Fruit fly (Drosophila melanogaster): ENCODE results near the gene Axs.

The Axs gene

DNA sequence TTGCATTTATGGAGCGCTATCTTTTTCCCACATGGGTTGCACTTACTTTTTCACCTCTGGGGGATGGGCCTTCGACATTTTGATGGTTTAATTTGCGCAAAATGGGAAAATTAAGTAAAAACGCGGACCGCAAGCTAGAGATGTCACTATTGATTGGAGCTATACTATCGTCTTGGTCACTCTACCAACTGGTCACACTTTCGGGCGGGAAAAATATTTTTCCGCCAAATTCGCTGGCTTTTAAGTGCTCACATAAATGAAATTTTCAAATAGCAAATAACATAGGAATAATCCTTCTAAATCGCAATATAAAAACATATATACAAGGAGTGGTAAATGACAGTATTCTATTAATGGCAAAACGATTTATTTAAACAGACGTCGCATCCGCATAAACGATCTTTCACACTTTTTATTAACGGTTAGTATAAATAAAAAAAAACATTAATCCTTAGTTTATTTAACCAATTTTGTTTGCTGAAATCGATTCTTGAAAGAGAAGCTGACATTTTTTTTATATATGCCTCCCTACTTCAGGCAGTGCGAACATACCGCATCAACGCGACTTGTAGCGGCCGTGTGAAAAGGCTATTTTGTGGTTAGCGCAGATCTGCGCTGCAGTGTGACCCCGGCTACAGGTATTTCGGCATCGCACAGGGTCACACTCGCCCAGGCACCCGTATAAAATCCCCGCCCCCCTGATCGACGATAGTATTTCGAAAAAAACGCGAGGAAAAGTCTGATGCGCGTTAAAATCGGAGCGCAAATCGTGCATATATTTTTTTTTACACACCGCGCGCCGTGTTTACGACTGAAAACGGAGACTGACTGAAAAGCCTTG is 43.2 kb downstream of the Axs start, which contains the start of the genes SNRPG and mthl1 (continued):
- TF ChIP-seq Jarid2 (GFP tag; optimal IDR thresholded peaks at IDR 0.05) (peak; percentile 95), Hand (GFP tag; optimal IDR thresholded peaks at IDR 0.05) (no peak), CG18262 (tag; optimal IDR thresholded peaks at IDR 0.05) (peak; percentile 63), CG14710 (tag; optimal IDR thresholded peaks at IDR 0.05) (peak; percentile 100), CG13424 (tag; optimal IDR thresholded peaks at IDR 0.05) (peak; percentile 72), Rfx (GFP tag; IDR thresholded peaks at IDR 0.05) (peak; percentile 96), CG2678 (tag; optimal IDR thresholded peaks at IDR 0.05) (peak; percentile 78), grau (tag; optimal IDR thresholded peaks at IDR 0.05) (peak; percentile 67), Dfd (GFP tag; optimal IDR thresholded peaks at IDR 0.05) (peak in 1 of 2 experiments; percentile 65), gcm2 (GFP tag; optimal IDR thresholded peaks at IDR 0.05) (peak; percentile 41), wor (GFP tag; IDR thresholded peaks at IDR 0.05) (peak; percentile 86), tgo (GFP tag; IDR thresholded peaks at IDR 0.05) (peak; percentile 92), cad (GFP tag; optimal IDR thresholded peaks at IDR 0.05) (no peak), H15 (GFP tag; IDR thresholded peaks at IDR 0.05) (peak; percentile 91), CG3726 (GFP tag; IDR thresholded peaks at IDR 0.05) (peak; percentile 91), CG12391 (tag; optimal IDR thresholded peaks at IDR 0.05) (peak; percentile 80), CG8765 (GFP tag; IDR thresholded peaks at IDR 0.05) (peak; percentile 90), CG10462 (GFP tag; optimal IDR thresholded peaks at IDR 0.05) (peak; percentile 38), CG15696 (tag; optimal IDR thresholded peaks at IDR 0.05) (peak; percentile 49), NfI (GFP tag; optimal IDR thresholded peaks at IDR 0.05) (peak; percentile 79), CG9609 (GFP tag; optimal IDR thresholded peaks at IDR 0.05) (peak; percentile 80), CG12236 (GFP tag; optimal IDR thresholded peaks at IDR 0.05) (no peak), CG17328 (GFP tag; IDR thresholded peaks at IDR 0.05) (peak; percentile 88), dati (GFP tag; IDR thresholded peaks at IDR 0.05) (peak; percentile 89), CG6854 (GFP tag; optimal IDR thresholded peaks at IDR 0.05) (no peak), CG14014 (GFP tag; IDR thresholded peaks at IDR 0.05) (peak; percentile 94), hkb (optimal IDR thresholded peaks at IDR 0.05) (peak; percentile 11), hkb (GFP tag; IDR thresholded peaks at IDR 0.05) (peak; percentile 82), Nf-YC (tag; optimal IDR thresholded peaks at IDR 0.05) (peak; percentile 46), ATbp (GFP tag; optimal IDR thresholded peaks at IDR 0.05) (no peak), Dbx (GFP tag; IDR thresholded peaks at IDR 0.05) (peak; percentile 94), Mes4 (GFP tag; optimal IDR thresholded peaks at IDR 0.05) (peak; percentile 32), bsh (GFP tag; optimal IDR thresholded peaks at IDR 0.05) (peak in 1 of 2 experiments; percentile 64), Atf3 (GFP tag; optimal IDR thresholded peaks at IDR 0.05) (peak; percentile 64), CG6272 (GFP tag; IDR thresholded peaks at IDR 0.05) (peak; percentile 90), lov (optimal IDR thresholded peaks at IDR 0.05) (no peak), lov (GFP tag; IDR thresholded peaks at IDR 0.05) (peak; percentile 74; the same call in 1 of the 3 replicates), dan (GFP tag; IDR thresholded peaks at IDR 0.05) (peak; percentile 61; the same call in 1 of the 2 replicates), NK7.1 (GFP tag; optimal IDR thresholded peaks at IDR 0.05) (peak; percentile 58), sug (tag; optimal IDR thresholded peaks at IDR 0.05) (peak; percentile 43), Stat92E (GFP tag; optimal IDR thresholded peaks at IDR 0.05) (no peak), esg (GFP tag; conservative IDR thresholded peaks at IDR 0.05) (peak; percentile 94), CG7271 (tag; optimal IDR thresholded peaks at IDR 0.05) (no peak), CG14965 (GFP tag; optimal IDR thresholded peaks at IDR 0.05; ENCODE audit: borderline replicate concordance) (no peak), CG8924 (tag; optimal IDR thresholded peaks at IDR 0.05) (peak; percentile 36), CkIIα-i1 (GFP tag; IDR thresholded peaks at IDR 0.05) (peak; percentile 68; the same call in 1 of the 2 replicates), Hmr (GFP tag; optimal IDR thresholded peaks at IDR 0.05) (peak; percentile 82), CG5245 (GFP tag; optimal IDR thresholded peaks at IDR 0.05) (peak; percentile 57), Meics (GFP tag; optimal IDR thresholded peaks at IDR 0.05) (peak; percentile 76)

Data from whole organism, embryonic.